Comparison of ENCODE assay signal across 3 fruit fly cellular contexts in the genomic region with DNA sequence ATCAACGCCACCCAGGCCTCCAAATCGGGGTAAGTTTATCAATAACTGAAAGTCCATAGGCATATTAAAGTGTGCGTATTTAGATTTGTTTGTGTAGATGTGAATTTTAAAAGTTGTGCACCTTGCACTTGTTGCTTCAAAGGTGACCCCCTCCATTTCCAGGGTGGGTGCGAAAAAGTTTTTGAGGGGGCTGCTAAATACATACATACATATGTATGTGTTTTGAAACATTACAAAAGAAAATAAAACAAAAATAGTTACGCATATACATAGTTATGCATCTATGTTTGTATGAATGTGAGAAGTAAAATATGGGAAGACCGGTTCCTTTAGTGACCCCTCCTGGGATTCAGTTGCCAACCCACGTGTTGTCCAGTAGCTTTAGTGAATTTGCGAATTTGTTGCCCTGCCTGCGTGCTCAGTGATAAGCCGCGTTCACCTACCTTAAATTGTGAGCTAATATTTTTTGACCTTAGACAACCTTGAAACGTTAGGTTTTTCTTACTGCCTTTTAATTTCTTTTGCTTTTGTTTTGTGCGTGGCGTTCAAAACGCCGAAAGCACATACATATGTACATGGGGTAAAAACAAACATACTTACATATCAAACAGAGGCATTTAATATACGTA.
TF ChIP-seq lines count a peak whose summit lies in the region.

No protein-coding gene starts in this region.

TF ChIP-seq in whole organism, embryonic, 481 proteins besides CTCF, POLR2A, EP300 and RAD21 (continued from another document):
- TF ChIP-seq CG11696 (GFP tag; IDR thresholded peaks at IDR 0.05; lab: Robert Waterston, UW) (no peak), gfzf (GFP tag; optimal IDR thresholded peaks at IDR 0.05; lab: Kevin White, UChicago) (no peak), pan (optimal IDR thresholded peaks at IDR 0.05; lab: Kevin White, UChicago) (no peak), pan (GFP tag; optimal IDR thresholded peaks at IDR 0.05 in 1 of 2, IDR thresholded peaks at IDR 0.05 in 1 of 2) (no peak), CG8924 (tag; optimal IDR thresholded peaks at IDR 0.05; lab: Kevin White, UChicago) (no peak), CG11504 (tag; optimal IDR thresholded peaks at IDR 0.05; lab: Kevin White, UChicago) (no peak), slbo (GFP tag; IDR thresholded peaks at IDR 0.05; lab: Robert Waterston, UW) (peak; percentile 30; the same call in 1 of the 2 replicates), CG4328 (GFP tag; optimal IDR thresholded peaks at IDR 0.05; lab: Kevin White, UChicago) (peak; percentile 41), prd (optimal IDR thresholded peaks at IDR 0.05; lab: Kevin White, UChicago) (no peak), prd (GFP tag; IDR thresholded peaks at IDR 0.05; lab: Robert Waterston, UW) (0 out of 3 replicates have a peak, but pooled peaks have one; percentile 3), sr (GFP tag; IDR thresholded peaks at IDR 0.05; lab: Robert Waterston, UW) (no peak), CG3163 (GFP tag; optimal IDR thresholded peaks at IDR 0.05; lab: Kevin White, UChicago) (no peak), Lim3 (GFP tag; IDR thresholded peaks at IDR 0.05; lab: Robert Waterston, UW) (no peak), Deaf1 (tag; optimal IDR thresholded peaks at IDR 0.05; lab: Kevin White, UChicago) (no peak), pzg (GFP tag; optimal IDR thresholded peaks at IDR 0.05; lab: Kevin White, UChicago) (no peak), YL-1 (GFP tag; optimal IDR thresholded peaks at IDR 0.05; lab: Kevin White, UChicago) (peak; percentile 38), Trl (optimal IDR thresholded peaks at IDR 0.05; lab: Kevin White, UChicago) (no peak), Trl (GFP tag; optimal IDR thresholded peaks at IDR 0.05; lab: Kevin White, UChicago) (no peak), Atf-2 (GFP tag; optimal IDR thresholded peaks at IDR 0.05; lab: Kevin White, UChicago) (no peak), vfl (GFP tag; optimal IDR thresholded peaks at IDR 0.05; lab: Kevin White, UChicago) (no peak), CG2875 (GFP tag; optimal IDR thresholded peaks at IDR 0.05; lab: Kevin White, UChicago) (peak; percentile 8), Drgx (GFP tag; IDR thresholded peaks at IDR 0.05; lab: Robert Waterston, UW) (peak; percentile 66), ftz-f1 (GFP tag; optimal IDR thresholded peaks at IDR 0.05; lab: Kevin White, UChicago) (no peak), maf-S (GFP tag; optimal IDR thresholded peaks at IDR 0.05; lab: Kevin White, UChicago) (no peak), Fer2 (tag; optimal IDR thresholded peaks at IDR 0.05; lab: Kevin White, UChicago) (no peak), CHES-1-like (GFP tag; optimal IDR thresholded peaks at IDR 0.05; lab: Kevin White, UChicago) (no peak), scrt (GFP tag; optimal IDR thresholded peaks at IDR 0.05; lab: Kevin White, UChicago) (peak; percentile 60), onecut (GFP tag; IDR thresholded peaks at IDR 0.05; lab: Robert Waterston, UW) (no peak), Hr51 (GFP tag; optimal IDR thresholded peaks at IDR 0.05; lab: Kevin White, UChicago) (no peak), kah (GFP tag; optimal IDR thresholded peaks at IDR 0.05; lab: Kevin White, UChicago) (no peak), ac (GFP tag; optimal IDR thresholded peaks at IDR 0.05; lab: Kevin White, UChicago) (no peak), CG12769 (tag; optimal IDR thresholded peaks at IDR 0.05; lab: Kevin White, UChicago) (peak; percentile 29), oc (tag; optimal IDR thresholded peaks at IDR 0.05; lab: Kevin White, UChicago) (no peak), Rx (GFP tag; IDR thresholded peaks at IDR 0.05; lab: Robert Waterston, UW) (no peak), ERR (GFP tag; optimal IDR thresholded peaks at IDR 0.05; lab: Kevin White, UChicago) (peak; percentile 62), CG12236 (GFP tag; optimal IDR thresholded peaks at IDR 0.05; lab: Kevin White, UChicago) (no peak), CG4404 (GFP tag; IDR thresholded peaks at IDR 0.05; lab: Robert Waterston, UW) (no peak)

TF ChIP-seq in whole organism, prepupa, 60 proteins besides CTCF, POLR2A, EP300 and RAD21 (continued from another document):
- TF ChIP-seq Eip75B (GFP tag; optimal IDR thresholded peaks at IDR 0.05; lab: Kevin White, UChicago) (peak; percentile 9), vri (GFP tag; optimal IDR thresholded peaks at IDR 0.05; lab: Kevin White, UChicago) (no peak), lz (GFP tag; optimal IDR thresholded peaks at IDR 0.05; lab: Kevin White, UChicago) (no peak), Ets21C (GFP tag; optimal IDR thresholded peaks at IDR 0.05; lab: Kevin White, UChicago) (no peak), Blimp-1 (GFP tag; optimal IDR thresholded peaks at IDR 0.05; lab: Kevin White, UChicago) (no peak), salr (GFP tag; optimal IDR thresholded peaks at IDR 0.05; lab: Kevin White, UChicago) (no peak), OdsH (GFP tag; optimal IDR thresholded peaks at IDR 0.05; lab: Kevin White, UChicago) (no peak), achi (GFP tag; optimal IDR thresholded peaks at IDR 0.05; lab: Kevin White, UChicago) (no peak), CG32006 (GFP tag; optimal IDR thresholded peaks at IDR 0.05; lab: Kevin White, UChicago) (no peak), acj6 (GFP tag; optimal IDR thresholded peaks at IDR 0.05; lab: Kevin White, UChicago) (peak; percentile 41), CG1621 (tag; optimal IDR thresholded peaks at IDR 0.05; lab: Kevin White, UChicago) (no peak), net (GFP tag; optimal IDR thresholded peaks at IDR 0.05; lab: Kevin White, UChicago) (no peak), CG10669 (GFP tag; optimal IDR thresholded peaks at IDR 0.05; lab: Kevin White, UChicago) (no peak), CG8119 (GFP tag; IDR thresholded peaks at IDR 0.05; lab: Robert Waterston, UW) (peak; percentile 32; the same call in 2 of the 3 replicates), Lpt (GFP tag; optimal IDR thresholded peaks at IDR 0.05; lab: Kevin White, UChicago) (no peak), CG11902 (GFP tag; optimal IDR thresholded peaks at IDR 0.05; lab: Kevin White, UChicago) (no peak), Eip93F (GFP tag; optimal IDR thresholded peaks at IDR 0.05; lab: Kevin White, UChicago) (no peak), CG6276 (GFP tag; optimal IDR thresholded peaks at IDR 0.05; lab: Kevin White, UChicago) (no peak), CG6808 (GFP tag; optimal IDR thresholded peaks at IDR 0.05; lab: Kevin White, UChicago) (no peak), svp (GFP tag; lab: Kevin White, UChicago) (peak; percentile 74), esn (GFP tag; optimal IDR thresholded peaks at IDR 0.05; lab: Kevin White, UChicago) (no peak), Hr39 (GFP tag; optimal IDR thresholded peaks at IDR 0.05; lab: Kevin White, UChicago) (peak; percentile 39), CG6163 (GFP tag; IDR thresholded peaks at IDR 0.05; lab: Robert Waterston, UW) (peak; percentile 71), dsx (GFP tag; optimal IDR thresholded peaks at IDR 0.05; lab: Kevin White, UChicago; ENCODE audit: poor library complexity, severe bottlenecking) (no peak), dac (GFP tag; optimal IDR thresholded peaks at IDR 0.05; lab: Kevin White, UChicago) (no peak), pdm3 (GFP tag; optimal IDR thresholded peaks at IDR 0.05; lab: Kevin White, UChicago) (no peak), CG34406 (GFP tag; optimal IDR thresholded peaks at IDR 0.05; lab: Kevin White, UChicago) (no peak), CG10631 (GFP tag; optimal IDR thresholded peaks at IDR 0.05; lab: Kevin White, UChicago) (peak; percentile 8), CG16779 (tag; optimal IDR thresholded peaks at IDR 0.05; lab: Kevin White, UChicago) (no peak), CG7368 (GFP tag; optimal IDR thresholded peaks at IDR 0.05; lab: Kevin White, UChicago) (no peak), Smox (GFP tag; optimal IDR thresholded peaks at IDR 0.05; lab: Kevin White, UChicago) (no peak), Hr38 (GFP tag; optimal IDR thresholded peaks at IDR 0.05; lab: Kevin White, UChicago) (no peak), Sox15 (GFP tag; optimal IDR thresholded peaks at IDR 0.05; lab: Kevin White, UChicago) (peak; percentile 17), CG6792 (GFP tag; optimal IDR thresholded peaks at IDR 0.05; lab: Kevin White, UChicago) (no peak), CG31627 (GFP tag; optimal IDR thresholded peaks at IDR 0.05; lab: Kevin White, UChicago) (peak; percentile 24), CG4318 (GFP tag; optimal IDR thresholded peaks at IDR 0.05; lab: Kevin White, UChicago) (no peak), Ets96B (tag; optimal IDR thresholded peaks at IDR 0.05; lab: Kevin White, UChicago) (peak; percentile 39), Eip78C (GFP tag; lab: Kevin White, UChicago) (peak; percentile 4), topi (GFP tag; optimal IDR thresholded peaks at IDR 0.05; lab: Kevin White, UChicago) (no peak), Gug (GFP tag; IDR thresholded peaks at IDR 0.05; lab: Robert Waterston, UW) (no peak)
TF ChIP-seq in whole organism, prepupa: peak in this region for 17.

TF ChIP-seq in whole organism, wandering third instar larva, 38 proteins besides CTCF, POLR2A, EP300 and RAD21 (continued from another document):
- TF ChIP-seq Vsx2 (GFP tag; optimal IDR thresholded peaks at IDR 0.05; lab: Kevin White, UChicago; ENCODE audit: partially characterized antibody) (no peak), Hr78 (GFP tag; optimal IDR thresholded peaks at IDR 0.05; lab: Kevin White, UChicago) (no peak), GATAd (GFP tag; optimal IDR thresholded peaks at IDR 0.05; lab: Kevin White, UChicago) (no peak)
TF ChIP-seq in whole organism, wandering third instar larva: peak in this region for 7.
